Fruit fly (Drosophila melanogaster) whole organism, prepupa: ENCODE data around the gene CCKLR-17D1.

Experiments
- Blimp-1 ChIP-seq: fragments of 200-800 bp; sonication (Bioruptor generic); optimal IDR thresholded peaks from 3 replicates; lab custom pipeline; 2017; ENCODE audit warnings: missing biosample characterization, missing genetic modification characterization, mild to moderate bottlenecking, moderate library complexity, missing genetic modification reagents
- CG10631 ChIP-seq: fragments of 200-800 bp; sonication (Bioruptor generic); optimal IDR thresholded peaks from 2 replicates; lab custom pipeline; 2016; ENCODE audit warnings: missing biosample characterization, missing genetic modification characterization
- CG10669 ChIP-seq: fragments of 200-800 bp; sonication (Bioruptor generic); optimal IDR thresholded peaks from 3 replicates; lab custom pipeline; 2018; ENCODE audit warnings: missing biosample characterization, mild to moderate bottlenecking, missing genetic modification characterization, moderate library complexity
- CG16779 ChIP-seq: fragments of 200-800 bp; sonication (Bioruptor generic); optimal IDR thresholded peaks from 3 replicates; lab custom pipeline; 2017; ENCODE audit warnings: missing biosample characterization, mild to moderate bottlenecking, missing genetic modification characterization
- CG3032 ChIP-seq: fragments of 200-800 bp; optimal IDR thresholded peaks from 2 replicates; lab custom pipeline; 2019; ENCODE audit warnings: missing biosample characterization, mild to moderate bottlenecking, missing genetic modification characterization, moderate library complexity
- CG32006 ChIP-seq: fragments of 200-800 bp; sonication (Bioruptor generic); optimal IDR thresholded peaks from 3 replicates; lab custom pipeline; 2017; ENCODE audit warnings: missing biosample characterization, mild to moderate bottlenecking, missing genetic modification characterization
- CG34406 ChIP-seq: fragments of 200-800 bp; sonication (Bioruptor generic); optimal IDR thresholded peaks from 3 replicates; lab custom pipeline; 2016; ENCODE audit warnings: missing biosample characterization, missing genetic modification characterization
- CG3919 ChIP-seq: fragments of 200-800 bp; sonication (Bioruptor generic); optimal IDR thresholded peaks from 3 replicates; lab custom pipeline; 2016; ENCODE audit warnings: missing biosample characterization, missing genetic modification characterization
- CG4318 ChIP-seq: fragments of 200-800 bp; sonication (Bioruptor generic); optimal IDR thresholded peaks from 3 replicates; lab custom pipeline; 2017; ENCODE audit warnings: missing biosample characterization, mild to moderate bottlenecking, missing genetic modification characterization
- CG6163 ChIP-seq: fragments of 200-800 bp; sonication (Bioruptor generic); IDR thresholded peaks from 3 replicates; pipeline ENCODE4 v1.3.6; 2022; ENCODE audit warnings: missing biosample characterization, missing genetic modification characterization
- CG6792 ChIP-seq: fragments of 200-800 bp; sonication (Bioruptor generic); optimal IDR thresholded peaks from 3 replicates; lab custom pipeline; 2016; ENCODE audit warnings: missing biosample characterization, missing genetic modification characterization
- CG6808 ChIP-seq: fragments of 200-800 bp; sonication (Bioruptor generic); optimal IDR thresholded peaks from 3 replicates; lab custom pipeline; 2017; ENCODE audit warnings: missing biosample characterization, missing genetic modification characterization, mild to moderate bottlenecking, moderate library complexity, missing genetic modification reagents
- CG8119 ChIP-seq: fragments of 200-800 bp; sonication (Bioruptor generic); IDR thresholded peaks from 3 replicates; pipeline ENCODE4 v1.3.6; 2022; ENCODE audit warnings: missing biosample characterization, missing genetic modification characterization
- CG8319 ChIP-seq: fragments of 200-800 bp; sonication (Bioruptor generic); optimal IDR thresholded peaks from 3 replicates; lab custom pipeline; 2016; ENCODE audit warnings: missing biosample characterization, missing genetic modification characterization
- CG8632 ChIP-seq: fragments of 200-800 bp; sonication (Bioruptor generic); optimal IDR thresholded peaks from 3 replicates; lab custom pipeline; 2016; ENCODE audit warnings: missing biosample characterization, missing genetic modification characterization
- Eip75B ChIP-seq: fragments of 200-800 bp; sonication (Bioruptor generic); optimal IDR thresholded peaks from 3 replicates; lab custom pipeline; 2016; ENCODE audit warnings: missing biosample characterization, missing genetic modification characterization
- Eip93F ChIP-seq: fragments of 200-800 bp; sonication (Bioruptor generic); optimal IDR thresholded peaks from 2 replicates; lab custom pipeline; 2016; ENCODE audit warnings: missing biosample characterization, mild to moderate bottlenecking, missing genetic modification characterization
- Ets96B ChIP-seq: fragments of 200-800 bp; optimal IDR thresholded peaks from 2 replicates; lab custom pipeline; 2019; ENCODE audit warnings: missing biosample characterization, mild to moderate bottlenecking, missing genetic modification characterization, moderate library complexity
- Hr39 ChIP-seq: fragments of 200-800 bp; sonication (Bioruptor generic); optimal IDR thresholded peaks from 2 replicates; lab custom pipeline; 2016; ENCODE audit warnings: missing biosample characterization, missing genetic modification characterization
- Hr4 ChIP-seq: fragments of 200-800 bp; sonication (Bioruptor generic); optimal IDR thresholded peaks from 3 replicates; lab custom pipeline; 2016; ENCODE audit warnings: missing biosample characterization, missing genetic modification characterization
- Met ChIP-seq: fragments of 200-800 bp; sonication (Bioruptor generic); optimal IDR thresholded peaks from 3 replicates; lab custom pipeline; 2016; ENCODE audit warnings: missing biosample characterization, missing genetic modification characterization
- OdsH ChIP-seq: fragments of 200-800 bp; sonication (Bioruptor generic); optimal IDR thresholded peaks from 3 replicates; lab custom pipeline; 2016; ENCODE audit warnings: missing biosample characterization, missing genetic modification characterization
- Sox102F ChIP-seq: fragments of 200-800 bp; sonication (Bioruptor generic); optimal IDR thresholded peaks from 2 replicates; lab custom pipeline; 2016; ENCODE audit warnings: missing biosample characterization, mild to moderate bottlenecking, missing genetic modification characterization
- Sox15 ChIP-seq: fragments of 200-800 bp; sonication (Bioruptor generic); optimal IDR thresholded peaks from 3 replicates; lab custom pipeline; 2016; ENCODE audit warnings: missing biosample characterization, missing genetic modification characterization
- cyc ChIP-seq: fragments of 200-800 bp; sonication (Bioruptor generic); optimal IDR thresholded peaks from 3 replicates; lab custom pipeline; 2016; ENCODE audit warnings: missing biosample characterization, missing genetic modification characterization
- dac ChIP-seq: fragments of 200-800 bp; sonication (Bioruptor generic); optimal IDR thresholded peaks from 2 replicates; lab custom pipeline; 2017; ENCODE audit warnings: missing biosample characterization, mild to moderate bottlenecking, missing genetic modification characterization
- eg ChIP-seq: fragments of 200-800 bp; sonication (Bioruptor generic); IDR thresholded peaks from 3 replicates; pipeline ENCODE4 v1.3.6; 2022; ENCODE audit warnings: missing biosample characterization, missing genetic modification characterization
- esn ChIP-seq: fragments of 200-800 bp; sonication (Bioruptor generic); optimal IDR thresholded peaks from 2 replicates; lab custom pipeline; 2016; ENCODE audit warnings: missing biosample characterization, mild to moderate bottlenecking, missing genetic modification characterization, moderate library complexity
- fd59A ChIP-seq: fragments of 200-800 bp; sonication (Bioruptor generic); optimal IDR thresholded peaks from 2 replicates; lab custom pipeline; 2017; ENCODE audit warnings: missing biosample characterization, mild to moderate bottlenecking, missing genetic modification characterization, missing genetic modification reagents
- fd85E ChIP-seq: fragments of 200-800 bp; sonication (Bioruptor generic); optimal IDR thresholded peaks from 3 replicates; lab custom pipeline; 2016; ENCODE audit warnings: missing biosample characterization, missing genetic modification characterization
- lz ChIP-seq: fragments of 200-800 bp; sonication (Bioruptor generic); optimal IDR thresholded peaks from 3 replicates; lab custom pipeline; 2016; ENCODE audit warnings: missing biosample characterization, missing genetic modification characterization
- net ChIP-seq: fragments of 200-800 bp; sonication (Bioruptor generic); optimal IDR thresholded peaks from 3 replicates; lab custom pipeline; 2016; ENCODE audit warnings: missing biosample characterization, missing genetic modification characterization
- pdm3 ChIP-seq: fragments of 200-800 bp; sonication (Bioruptor generic); optimal IDR thresholded peaks from 3 replicates; lab custom pipeline; 2016; ENCODE audit warnings: missing biosample characterization, missing genetic modification characterization
- spab ChIP-seq: fragments of 200-800 bp; sonication (Bioruptor generic); optimal IDR thresholded peaks from 2 replicates; lab custom pipeline; 2017; ENCODE audit warnings: missing biosample characterization, mild to moderate bottlenecking, missing genetic modification characterization, missing genetic modification reagents
- ss ChIP-seq, 2 experiments: fragments of 200-800 bp; sonication (Bioruptor generic); optimal IDR thresholded peaks; 2 replicates in 1 of 2; 3 replicates in 1 of 2; lab custom pipeline; 2017 to 2018; ENCODE audit warnings: mild to moderate bottlenecking in 2 of 2, missing biosample characterization in 2 of 2, missing genetic modification characterization in 2 of 2, moderate library complexity in 1 of 2
- svp ChIP-seq: fragments of 200-800 bp; sonication (Bioruptor generic); peaks from one replicate; lab custom pipeline; 2016; ENCODE audit warnings: missing biosample characterization, missing genetic modification characterization
- topi ChIP-seq: fragments of 200-800 bp; sonication (Bioruptor generic); optimal IDR thresholded peaks from 3 replicates; lab custom pipeline; 2016; ENCODE audit warnings: missing biosample characterization, missing genetic modification characterization
- vri ChIP-seq: fragments of 200-800 bp; sonication (Bioruptor generic); optimal IDR thresholded peaks from 3 replicates; lab custom pipeline; 2016; ENCODE audit warnings: missing biosample characterization, mild to moderate bottlenecking, missing genetic modification characterization

Gene CCKLR-17D1

DNA sequence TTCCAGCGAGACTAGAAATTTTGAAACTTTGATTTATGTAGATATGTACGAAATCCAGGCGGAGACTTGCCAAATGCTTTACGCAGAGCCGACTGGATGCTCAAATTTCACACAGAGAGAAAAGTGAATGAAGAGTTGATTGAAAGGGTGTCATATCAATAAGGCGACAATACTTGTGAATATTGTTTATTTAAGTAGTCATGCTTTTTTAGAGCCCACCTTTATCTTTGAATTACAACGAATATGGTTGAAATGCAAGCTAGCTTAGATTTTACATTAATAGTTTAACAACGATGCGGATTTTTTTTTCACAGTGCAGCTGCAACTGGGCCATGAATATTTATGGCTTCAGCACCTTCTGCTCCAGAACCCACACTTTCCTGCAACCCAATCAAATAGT is 13.4 kb upstream of the CCKLR-17D1 start, which contains the start of gene CG6873:
Gene CG6873, minus strand, starts transcription at position 101 of the 400 bp plus-strand sequence.
- no peak for TF ChIP-seq CG8319 (GFP tag; lab: Kevin White, UChicago)
- no peak for TF ChIP-seq CG4318 (GFP tag; lab: Kevin White, UChicago)
- TF ChIP-seq CG16779 (tag; lab: Kevin White, UChicago) = no peak
- no peak for TF ChIP-seq fd59A (GFP tag; lab: Kevin White, UChicago)
- TF ChIP-seq CG3032 (tag; lab: Kevin White, UChicago) = no peak
- TF ChIP-seq CG8632 (GFP tag; lab: Kevin White, UChicago) = no peak
- no peak for TF ChIP-seq Sox15 (GFP tag; lab: Kevin White, UChicago)
- TF ChIP-seq Hr39 = no peak
- no peak for TF ChIP-seq Met (GFP tag; lab: Kevin White, UChicago)
- TF ChIP-seq svp (GFP tag; lab: Kevin White, UChicago) = no peak
- no peak for TF ChIP-seq CG10631
- TF ChIP-seq Blimp-1 (GFP tag; lab: Kevin White, UChicago) = no peak
- TF ChIP-seq, all 60 proteins: peak for 0

dm6 chrX:18725572-18725971 is 800 bp downstream of the CCKLR-17D1 start, which contains the start of gene CG42302:
Gene CG42302 (minus strand): TSS chrX:18725672.
- TF ChIP-seq dac (GFP tag; lab: Kevin White, UChicago) = no peak
- TF ChIP-seq CG3919 (GFP tag; lab: Kevin White, UChicago) = no peak
- no peak for TF ChIP-seq spab
- TF ChIP-seq Eip93F (GFP tag; lab: Kevin White, UChicago) = no peak
- no peak for TF ChIP-seq Ets96B
- TF ChIP-seq Hr39 = no peak
- no peak for TF ChIP-seq CG6808 (GFP tag; lab: Kevin White, UChicago)
- TF ChIP-seq OdsH (GFP tag; lab: Kevin White, UChicago) = no peak
- no peak for TF ChIP-seq topi (GFP tag; lab: Kevin White, UChicago)
- TF ChIP-seq Eip75B = no peak
- no peak for TF ChIP-seq CG34406 (GFP tag; lab: Kevin White, UChicago)
- TF ChIP-seq net (GFP tag; lab: Kevin White, UChicago) = no peak
- TF ChIP-seq CG32006 (GFP tag; lab: Kevin White, UChicago) = no peak
- TF ChIP-seq eg = no peak
- TF ChIP-seq Hr4 (GFP tag; lab: Kevin White, UChicago) = no peak
- TF ChIP-seq fd85E (GFP tag; lab: Kevin White, UChicago) = no peak
- TF ChIP-seq fd59A (GFP tag; lab: Kevin White, UChicago) = no peak

DNA sequence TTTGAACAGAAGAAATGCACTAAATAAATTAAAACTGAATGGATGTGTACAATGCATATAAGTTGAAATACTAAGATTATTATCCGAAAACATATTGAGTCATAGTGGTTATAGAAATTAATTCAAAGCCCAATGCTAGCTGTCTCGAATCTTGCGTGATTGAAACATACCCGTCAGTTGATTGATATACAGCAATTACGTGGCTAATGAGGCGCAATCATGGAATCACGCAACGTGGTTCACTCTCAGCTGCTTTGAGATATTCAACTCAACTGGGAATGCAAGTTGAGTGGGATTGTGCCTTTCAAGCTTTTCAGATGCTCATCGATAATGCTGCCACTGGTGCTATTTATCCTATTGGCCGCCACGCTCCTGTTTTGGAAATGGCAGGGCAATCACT is 16.8 kb downstream of the CCKLR-17D1 start, which contains the start of gene Cyp308a1:
Gene Cyp308a1, plus strand, starts transcription at position 301 of the 400 bp plus-strand sequence.
- TF ChIP-seq CG16779 (tag; lab: Kevin White, UChicago) (no peak), CG8632 (GFP tag; lab: Kevin White, UChicago) (no peak), Sox102F (GFP tag; lab: Kevin White, UChicago) (no peak), CG8119 (no peak), topi (GFP tag; lab: Kevin White, UChicago) (no peak), pdm3 (GFP tag; lab: Kevin White, UChicago) (no peak), net (GFP tag; lab: Kevin White, UChicago) (no peak), ss (GFP tag; optimal IDR thresholded peaks at IDR 0.05; lab: Kevin White, UChicago) (no peak), CG10669 (GFP tag; lab: Kevin White, UChicago) (no peak), CG6792 (GFP tag; lab: Kevin White, UChicago) (no peak), lz (GFP tag; lab: Kevin White, UChicago) (no peak), fd85E (GFP tag; lab: Kevin White, UChicago) (no peak), esn (GFP tag; lab: Kevin White, UChicago) (no peak), CG6163 (no peak), cyc (GFP tag; lab: Kevin White, UChicago) (no peak), vri (GFP tag; lab: Kevin White, UChicago) (no peak)
